Fruit fly (Drosophila melanogaster) whole organism, embryonic: ENCODE measurements around the gene RanGAP.

Experiments used
- Adf1 ChIP-seq: fragments of 200-800 bp; sonication (Bioruptor generic); IDR thresholded peaks from 2 replicates; pipeline ENCODE4 v1.3.6; 2022; ENCODE audit warnings: missing biosample characterization, missing genetic modification characterization
- Asciz ChIP-seq: fragments of 200-800 bp; sonication (Bioruptor generic); optimal IDR thresholded peaks from 2 replicates; lab custom pipeline; 2017; ENCODE audit warnings: missing biosample characterization, mild to moderate bottlenecking, missing genetic modification characterization, missing genetic modification reagents
- Atf3 ChIP-seq: fragments of 200-800 bp; sonication (Bioruptor generic); optimal IDR thresholded peaks from 3 replicates; lab custom pipeline; 2016; ENCODE audit warnings: missing biosample characterization, missing genetic modification characterization
- BEAF-32 ChIP-seq: fragments of 200-800 bp; sonication (Bioruptor generic); optimal IDR thresholded peaks from 3 replicates; lab custom pipeline; 2017; ENCODE audit warnings: missing biosample characterization, missing genetic modification characterization, mild to moderate bottlenecking, moderate library complexity, missing genetic modification reagents
- Bteb2 ChIP-seq: fragments of 200-800 bp; sonication (Bioruptor generic); optimal IDR thresholded peaks from 2 replicates; lab custom pipeline; 2016; ENCODE audit warnings: missing biosample characterization, missing genetic modification characterization
- CG10462 ChIP-seq: fragments of 200-800 bp; sonication (Bioruptor generic); optimal IDR thresholded peaks from 2 replicates; lab custom pipeline; 2016; ENCODE audit warnings: missing biosample characterization, missing genetic modification characterization
- CG14441 ChIP-seq: fragments of 200-800 bp; sonication (Bioruptor generic); IDR thresholded peaks from 2 replicates; pipeline ENCODE4 v1.3.6; 2022; ENCODE audit warnings: missing biosample characterization, missing genetic modification characterization
- CG15696 ChIP-seq: fragments of 200-800 bp; sonication (Bioruptor generic); optimal IDR thresholded peaks from 2 replicates; lab custom pipeline; 2019; ENCODE audit warnings: missing biosample characterization, mild to moderate bottlenecking, missing genetic modification characterization, moderate library complexity
- CG16863 ChIP-seq: fragments of 200-800 bp; sonication (Bioruptor generic); optimal IDR thresholded peaks from 3 replicates; lab custom pipeline; 2016; ENCODE audit warnings: missing biosample characterization, missing genetic modification characterization
- CG17385 ChIP-seq: fragments of 200-800 bp; sonication (Bioruptor generic); optimal IDR thresholded peaks from 3 replicates; lab custom pipeline; 2018; ENCODE audit warnings: missing biosample characterization, mild to moderate bottlenecking, missing genetic modification characterization
- CG30403 ChIP-seq: fragments of 200-800 bp; sonication (Bioruptor generic); optimal IDR thresholded peaks from 3 replicates; lab custom pipeline; 2016; ENCODE audit warnings: missing biosample characterization, missing genetic modification characterization
- CG3065 ChIP-seq: fragments of 200-800 bp; sonication (Bioruptor generic); optimal IDR thresholded peaks from 2 replicates; lab custom pipeline; 2016; ENCODE audit warnings: missing biosample characterization, missing genetic modification characterization
- CG3163 ChIP-seq: fragments of 200-800 bp; sonication (Bioruptor generic); optimal IDR thresholded peaks from 3 replicates; lab custom pipeline; 2016; ENCODE audit warnings: missing biosample characterization, missing genetic modification characterization
- CG5245 ChIP-seq: fragments of 200-800 bp; sonication (Bioruptor generic); optimal IDR thresholded peaks from 3 replicates; lab custom pipeline; 2016; ENCODE audit warnings: missing biosample characterization, missing genetic modification characterization
- CG6854 ChIP-seq: fragments of 200-800 bp; sonication (Bioruptor generic); optimal IDR thresholded peaks from 3 replicates; lab custom pipeline; 2017; ENCODE audit warnings: missing biosample characterization, mild to moderate bottlenecking, missing genetic modification characterization
- CG7357 ChIP-seq: fragments of 200-800 bp; sonication (Bioruptor generic); IDR thresholded peaks from 3 replicates; pipeline ENCODE4 v1.3.6; 2022; ENCODE audit warnings: missing biosample characterization, missing genetic modification characterization
- CG9797 ChIP-seq: fragments of 200-800 bp; sonication (Bioruptor generic); optimal IDR thresholded peaks from 3 replicates; lab custom pipeline; 2018; ENCODE audit warnings: missing biosample characterization, mild to moderate bottlenecking, missing genetic modification characterization
- D19A ChIP-seq: fragments of 200-800 bp; optimal IDR thresholded peaks from 3 replicates; lab custom pipeline; 2019; ENCODE audit warnings: missing biosample characterization, mild to moderate bottlenecking, missing genetic modification characterization, moderate library complexity
- Deaf1 ChIP-seq: fragments of 200-800 bp; optimal IDR thresholded peaks from 3 replicates; lab custom pipeline; 2019; ENCODE audit warnings: missing biosample characterization, mild to moderate bottlenecking, missing genetic modification characterization, moderate library complexity
- Dek ChIP-seq: fragments of 200-800 bp; sonication (Bioruptor generic); optimal IDR thresholded peaks from 3 replicates; lab custom pipeline; 2019; ENCODE audit warnings: missing biosample characterization, mild to moderate bottlenecking, missing genetic modification characterization, moderate library complexity
- HLH4C ChIP-seq: fragments of 200-800 bp; sonication (Bioruptor generic); IDR thresholded peaks from 3 replicates; pipeline ENCODE4 v1.3.6; 2022; ENCODE audit warnings: missing biosample characterization, missing genetic modification characterization; ENCODE audit not compliant: partially characterized antibody
- Mad ChIP-seq: fragments of 200-800 bp; sonication (Bioruptor generic); optimal IDR thresholded peaks from 2 replicates; lab custom pipeline; 2016; ENCODE audit warnings: missing biosample characterization, missing genetic modification characterization
- Nf-YC ChIP-seq: fragments of 200-800 bp; optimal IDR thresholded peaks from 3 replicates; lab custom pipeline; 2019; ENCODE audit warnings: missing biosample characterization, mild to moderate bottlenecking, missing genetic modification characterization, moderate library complexity
- Oaz ChIP-seq: fragments of 200-800 bp; sonication (Bioruptor generic); IDR thresholded peaks from 2 replicates; pipeline ENCODE4 v1.3.6; 2022; ENCODE audit warnings: missing biosample characterization, missing genetic modification characterization
- Poxn ChIP-seq: fragments of 200-800 bp; sonication (Bioruptor generic); IDR thresholded peaks from 2 replicates; pipeline ENCODE4 v1.3.6; 2022; ENCODE audit warnings: missing biosample characterization, missing genetic modification characterization
- Rfx ChIP-seq: fragments of 200-800 bp; sonication (Bioruptor generic); IDR thresholded peaks from 2 replicates; pipeline ENCODE4 v1.3.6; 2022; ENCODE audit warnings: missing biosample characterization, missing genetic modification characterization
- Scr ChIP-seq: fragments of 200-800 bp; sonication (Bioruptor generic); IDR thresholded peaks from 2 replicates; pipeline ENCODE4 v1.3.6; 2022; ENCODE audit warnings: missing biosample characterization, missing genetic modification characterization; ENCODE audit not compliant: partially characterized antibody
- Sox100B ChIP-seq: fragments of 200-800 bp; sonication (Bioruptor generic); optimal IDR thresholded peaks from 3 replicates; lab custom pipeline; 2018; ENCODE audit warnings: missing biosample characterization, mild to moderate bottlenecking, missing genetic modification characterization
- Trl ChIP-seq, 3 experiments: fragments of >200 bp in 2 of 3; fragments of 200-800 bp in 1 of 3; sonication (Bioruptor generic) in 1 of 3; optimal IDR thresholded peaks; 2 replicates in 1 of 3; 3 replicates in 2 of 3; lab custom pipeline; 2016 to 2017; ENCODE audit warnings: missing biosample characterization in 1 of 3, missing genetic modification characterization in 1 of 3
- Usf ChIP-seq: fragments of 200-800 bp; sonication (Bioruptor generic); optimal IDR thresholded peaks from 2 replicates; lab custom pipeline; 2017; ENCODE audit warnings: missing genotype, missing biosample characterization, missing genetic modification characterization
- Xbp1 ChIP-seq: fragments of 200-800 bp; sonication (Bioruptor generic); optimal IDR thresholded peaks from 3 replicates; lab custom pipeline; 2016; ENCODE audit warnings: missing biosample characterization, mild to moderate bottlenecking, missing genetic modification characterization
- abd-A ChIP-seq: fragments of 200-800 bp; sonication (Bioruptor generic); optimal IDR thresholded peaks from 3 replicates; lab custom pipeline; 2019; ENCODE audit warnings: missing biosample characterization, mild to moderate bottlenecking, missing genetic modification characterization, moderate library complexity
- bigmax ChIP-seq: fragments of 200-800 bp; sonication (Bioruptor generic); optimal IDR thresholded peaks from 2 replicates; lab custom pipeline; 2018; ENCODE audit warnings: missing biosample characterization, mild to moderate bottlenecking, missing genetic modification characterization
- cato ChIP-seq: fragments of 200-800 bp; sonication (Bioruptor generic); optimal IDR thresholded peaks from 2 replicates; lab custom pipeline; 2016; ENCODE audit warnings: missing biosample characterization, missing genetic modification characterization, borderline replicate concordance
- chif ChIP-seq, 2 experiments: fragments of 200-800 bp; sonication (Bioruptor generic); optimal IDR thresholded peaks; 3 replicates each; lab custom pipeline; 2016; ENCODE audit warnings: missing biosample characterization in 2 of 2, missing genetic modification characterization in 2 of 2
- chinmo ChIP-seq: fragments of 200-800 bp; sonication (Bioruptor generic); IDR thresholded peaks from 4 replicates; pipeline ENCODE4 v1.3.6; 2022; ENCODE audit warnings: missing biosample characterization, missing genetic modification characterization; ENCODE audit not compliant: partially characterized antibody
- chn ChIP-seq: fragments of 200-800 bp; sonication (Bioruptor generic); optimal IDR thresholded peaks from 2 replicates; lab custom pipeline; 2016; ENCODE audit warnings: missing biosample characterization, missing genetic modification characterization
- dm ChIP-seq: fragments of 200-800 bp; sonication (Bioruptor generic); optimal IDR thresholded peaks from 3 replicates; lab custom pipeline; 2016; ENCODE audit warnings: missing biosample characterization, missing genetic modification characterization
- eyg ChIP-seq: fragments of 200-800 bp; sonication (Bioruptor generic); optimal IDR thresholded peaks from 3 replicates; lab custom pipeline; 2016; ENCODE audit warnings: missing biosample characterization, missing genetic modification characterization
- hkb ChIP-seq, 2 experiments: fragments of 200-800 bp in 1 of 2; fragments of >200 bp in 1 of 2; sonication (Bioruptor generic) in 1 of 2; IDR thresholded peaks in 1 of 2; optimal IDR thresholded peaks in 1 of 2; 2 replicates each; pipeline versions ENCODE4 v1.3.6 to Lab custom; 2017 to 2022; ENCODE audit warnings: missing biosample characterization in 1 of 2, missing genetic modification characterization in 1 of 2
- lola ChIP-seq, 3 experiments: fragments of >200 bp in 2 of 3; fragments of 200-800 bp in 1 of 3; sonication (Bioruptor generic) in 1 of 3; optimal IDR thresholded peaks; 2 replicates each; lab custom pipeline; 2017 to 2019; ENCODE audit warnings: missing biosample characterization in 3 of 3, missing genetic modification characterization in 3 of 3, mild to moderate bottlenecking in 1 of 3, moderate library complexity in 1 of 3
- pb ChIP-seq: fragments of 200-800 bp; sonication (Bioruptor generic); optimal IDR thresholded peaks from 3 replicates; lab custom pipeline; 2016; ENCODE audit warnings: missing biosample characterization, missing genetic modification characterization
- pita ChIP-seq: fragments of 200-800 bp; sonication (Bioruptor generic); optimal IDR thresholded peaks from 2 replicates; lab custom pipeline; 2017; ENCODE audit warnings: missing biosample characterization, mild to moderate bottlenecking, missing genetic modification characterization
- row ChIP-seq: fragments of 200-800 bp; sonication (Bioruptor generic); IDR thresholded peaks from 3 replicates; pipeline ENCODE4 v1.3.6; 2022; ENCODE audit warnings: missing biosample characterization, missing genetic modification characterization
- run ChIP-seq: fragments of 200-800 bp; sonication (Bioruptor generic); optimal IDR thresholded peaks from 3 replicates; lab custom pipeline; 2018; ENCODE audit warnings: missing biosample characterization, mild to moderate bottlenecking, missing genetic modification characterization
- salm ChIP-seq: fragments of 200-800 bp; sonication (Bioruptor generic); optimal IDR thresholded peaks from 2 replicates; lab custom pipeline; 2018; ENCODE audit warnings: missing biosample characterization, mild to moderate bottlenecking, missing genetic modification characterization
- sqz ChIP-seq: fragments of 200-800 bp; sonication (Bioruptor generic); optimal IDR thresholded peaks from 3 replicates; lab custom pipeline; 2018; ENCODE audit warnings: missing biosample characterization, mild to moderate bottlenecking, missing genetic modification characterization
- tna ChIP-seq: fragments of 200-800 bp; sonication (Bioruptor generic); IDR thresholded peaks from 2 replicates; pipeline ENCODE4 v1.3.6; 2022; ENCODE audit warnings: missing biosample characterization, missing genetic modification characterization; ENCODE audit not compliant: partially characterized antibody
- ttk ChIP-seq: fragments of 200-800 bp; sonication (Bioruptor generic); IDR thresholded peaks from 2 replicates; pipeline ENCODE4 v2.1.2; 2022; ENCODE audit warnings: missing biosample characterization, missing genetic modification characterization
- wdn ChIP-seq: fragments of 200-800 bp; sonication (Bioruptor generic); IDR thresholded peaks from 2 replicates; pipeline ENCODE4 v1.3.6; 2022; ENCODE audit warnings: missing biosample characterization, missing genetic modification characterization

Gene RanGAP

dm6 chr2L:19463824-19464317 is 22.1 kb downstream of the RanGAP start, which contains the start of gene tj (continued):
- TF ChIP-seq Deaf1, result peak; percentile 93
- no peak for TF ChIP-seq CG10462 (GFP tag; lab: Kevin White, UChicago)
- no peak for TF ChIP-seq CG7357 (GFP tag; lab: Robert Waterston, UW)
- TF ChIP-seq Scr, result no peak
- TF ChIP-seq CG3065 (GFP tag; lab: Kevin White, UChicago), result no peak
- no peak for TF ChIP-seq Mad (GFP tag; lab: Kevin White, UChicago)
- no peak for TF ChIP-seq CG3163 (GFP tag; lab: Kevin White, UChicago)
- no peak for TF ChIP-seq CG30403 (GFP tag; lab: Kevin White, UChicago)
- no peak for TF ChIP-seq CG9797 (GFP tag; lab: Kevin White, UChicago)
- no peak for TF ChIP-seq Xbp1 (GFP tag; lab: Kevin White, UChicago)
- TF ChIP-seq Trl (optimal IDR thresholded peaks at IDR 0.05; lab: Kevin White, UChicago), result peak; percentile 9 to 46
- TF ChIP-seq Trl (GFP tag; optimal IDR thresholded peaks at IDR 0.05; lab: Kevin White, UChicago), result no peak
- no peak for TF ChIP-seq tna (GFP tag; lab: Robert Waterston, UW)
- TF ChIP-seq Asciz, result no peak
- TF ChIP-seq run (tag; lab: Kevin White, UChicago), result no peak
- no peak for TF ChIP-seq CG6854 (GFP tag; lab: Kevin White, UChicago)
- TF ChIP-seq dm, result no peak
- no peak for TF ChIP-seq chn (GFP tag; lab: Kevin White, UChicago)
- TF ChIP-seq row, result peak; percentile 4; the same call in 1 of the 3 replicates
- no peak for TF ChIP-seq CG15696
- 0 out of 2 replicates have a peak, but pooled peaks have one; percentile 11 for TF ChIP-seq Rfx (GFP tag; lab: Robert Waterston, UW)
- 0 out of 4 replicates have a peak, but pooled peaks have one; percentile 38 for TF ChIP-seq chinmo (GFP tag; lab: Robert Waterston, UW)
- TF ChIP-seq cato, result no peak
- TF ChIP-seq CG5245 (GFP tag; lab: Kevin White, UChicago), result no peak
- TF ChIP-seq lola (GFP tag; optimal IDR thresholded peaks at IDR 0.05; lab: Kevin White, UChicago), result no peak
- no peak for TF ChIP-seq pb (GFP tag; lab: Kevin White, UChicago)
- TF ChIP-seq CG16863 (GFP tag; lab: Kevin White, UChicago), result no peak
- no peak for TF ChIP-seq wdn (GFP tag; lab: Robert Waterston, UW)
- TF ChIP-seq ttk, result no peak
- TF ChIP-seq salm, result no peak
- TF ChIP-seq HLH4C, result no peak
- TF ChIP-seq CG17385 (GFP tag; lab: Kevin White, UChicago), result no peak
- TF ChIP-seq Nf-YC, result peak; percentile 96
- TF ChIP-seq CG14441 (GFP tag; lab: Robert Waterston, UW), result no peak
- no peak for TF ChIP-seq Atf3 (GFP tag; lab: Kevin White, UChicago)
- TF ChIP-seq Bteb2 (GFP tag; lab: Kevin White, UChicago), result no peak
- peak; percentile 42 for TF ChIP-seq abd-A (tag; lab: Kevin White, UChicago)
- TF ChIP-seq Sox100B (GFP tag; lab: Kevin White, UChicago), result no peak
- no peak for TF ChIP-seq bigmax
- TF ChIP-seq pita (GFP tag; lab: Kevin White, UChicago), result no peak
- TF ChIP-seq BEAF-32 (GFP tag; lab: Kevin White, UChicago), result no peak
- TF ChIP-seq sqz (GFP tag; lab: Kevin White, UChicago), result no peak
- TF ChIP-seq Usf (GFP tag; lab: Kevin White, UChicago), result no peak
- peak; percentile 29; the same call in 1 of the 2 replicates for TF ChIP-seq Adf1 (GFP tag; lab: Robert Waterston, UW)
- TF ChIP-seq Dek (tag; lab: Kevin White, UChicago), result no peak
- TF ChIP-seq hkb (optimal IDR thresholded peaks at IDR 0.05; lab: Kevin White, UChicago), result no peak
- no peak for TF ChIP-seq hkb (GFP tag; IDR thresholded peaks at IDR 0.05; lab: Robert Waterston, UW)
- TF ChIP-seq Oaz (GFP tag; lab: Robert Waterston, UW), result no peak
- no peak for TF ChIP-seq D19A (tag; lab: Kevin White, UChicago)
- TF ChIP-seq Poxn (GFP tag; lab: Robert Waterston, UW), result no peak
- no peak for TF ChIP-seq chif (GFP tag; optimal IDR thresholded peaks at IDR 0.05; lab: Kevin White, UChicago)
- TF ChIP-seq eyg (GFP tag; lab: Kevin White, UChicago), result no peak
